Worm (Caenorhabditis elegans) whole organism, L1 larva: ENCODE results near the gene jmjd-3.3.
A peak's percentile ranks its signal among the peaks of the same experiment; 100 is the strongest.

Experiments used
- C16A3.4 ChIP-seq: fragments of 150-350 bp; optimal IDR thresholded peaks from 2 replicates; lab custom pipeline; 2014; ENCODE audit warnings: missing biosample characterization, missing genetic modification characterization
- ceh-8 ChIP-seq: fragments of 200-800 bp; sonication (Bioruptor generic); optimal IDR thresholded peaks from 2 replicates; lab custom pipeline; 2018; ENCODE audit warnings: mild to moderate bottlenecking, missing genetic modification characterization, moderate library complexity, missing compliant biosample characterization
- ceh-82 ChIP-seq, 3 experiments: fragments of 150-350 bp in 1 of 3; sonication (generic microtip) in 2 of 3; optimal IDR thresholded peaks; 2 replicates each; lab custom pipeline; 2014 to 2017; ENCODE audit warnings: missing biosample characterization in 3 of 3, missing genetic modification characterization in 3 of 3
- ceh-88 ChIP-seq: fragments of 200-800 bp; sonication (Bioruptor generic); IDR thresholded peaks from 2 replicates; pipeline ENCODE4 v1.3.6; 2022; ENCODE audit warnings: missing genetic modification characterization, missing compliant biosample characterization
- dpl-1 ChIP-seq, 3 experiments: fragments of 150-350 bp in 2 of 3; sonication (generic microtip) in 1 of 3; optimal IDR thresholded peaks; 2 replicates each; lab custom pipeline; 2014 to 2017; ENCODE audit warnings: missing biosample characterization in 3 of 3, missing genetic modification characterization in 3 of 3, missing genetic modification reagents in 3 of 3
- dsc-1 ChIP-seq: sonication (generic microtip); optimal IDR thresholded peaks from 2 replicates; lab custom pipeline; 2016; ENCODE audit warnings: mild to moderate bottlenecking, missing genetic modification characterization, missing compliant biosample characterization
- efl-1 ChIP-seq, 4 experiments: fragments of 150-350 bp; optimal IDR thresholded peaks in 3 of 4; peaks in 1 of 4; 1 replicate in 1 of 4; 2 replicates in 3 of 4; lab custom pipeline; 2014; ENCODE audit warnings: missing biosample characterization in 2 of 4, missing genetic modification characterization in 2 of 4, missing genetic modification reagents in 2 of 4
- egl-13 ChIP-seq: sonication (generic microtip); optimal IDR thresholded peaks from 2 replicates; lab custom pipeline; 2016; ENCODE audit warnings: missing genotype, missing genetic modification reagents, missing genetic modification characterization, missing compliant biosample characterization
- elt-2 ChIP-seq: sonication (generic microtip); optimal IDR thresholded peaks from 2 replicates; lab custom pipeline; 2016; ENCODE audit warnings: missing genetic modification characterization, mild to moderate bottlenecking, inconsistent platforms, missing compliant biosample characterization, missing genetic modification reagents
- elt-3 ChIP-seq, 6 experiments: fragments of 150-350 bp in 1 of 6; sonication (generic microtip); optimal IDR thresholded peaks; 2 replicates each; lab custom pipeline; 2017 to 2018; ENCODE audit warnings: missing biosample characterization in 6 of 6, missing genetic modification characterization in 6 of 6, inconsistent platforms in 1 of 6
- fkh-10 ChIP-seq: sonication (generic microtip); optimal IDR thresholded peaks from 2 replicates; lab custom pipeline; 2017; ENCODE audit warnings: missing biosample characterization, missing genetic modification reagents, missing genetic modification characterization
- fkh-8 ChIP-seq: sonication (generic microtip); optimal IDR thresholded peaks from 2 replicates; lab custom pipeline; 2016; ENCODE audit warnings: mild to moderate bottlenecking, missing genetic modification characterization, missing compliant biosample characterization
- fos-1 ChIP-seq: fragments of 150-350 bp; optimal IDR thresholded peaks from 2 replicates; lab custom pipeline; 2014; ENCODE audit warnings: missing biosample characterization, missing genetic modification characterization
- grh-1 ChIP-seq: fragments of 200-800 bp; sonication (Bioruptor generic); IDR thresholded peaks from 2 replicates; pipeline ENCODE4 v1.3.6; 2022; ENCODE audit warnings: missing genetic modification reagents, missing genetic modification characterization, missing compliant biosample characterization
- irx-1 ChIP-seq: sonication (generic microtip); optimal IDR thresholded peaks from 2 replicates; lab custom pipeline; 2016; ENCODE audit warnings: missing genetic modification characterization, missing compliant biosample characterization
- jun-1 ChIP-seq: fragments of 150-350 bp; optimal IDR thresholded peaks from 2 replicates; lab custom pipeline; 2014; ENCODE audit warnings: missing biosample characterization, missing genetic modification reagents, missing genetic modification characterization
- lin-13 ChIP-seq: fragments of 150-350 bp; optimal IDR thresholded peaks from 2 replicates; lab custom pipeline; 2014; ENCODE audit warnings: missing biosample characterization, missing genetic modification reagents, missing genetic modification characterization
- lin-14 ChIP-seq: fragments of 200-800 bp; sonication (Bioruptor generic); optimal IDR thresholded peaks from 2 replicates; lab custom pipeline; 2018; ENCODE audit warnings: mild to moderate bottlenecking, missing genetic modification characterization, moderate library complexity, missing compliant biosample characterization
- lin-15B ChIP-seq: fragments of 150-350 bp; sonication (generic microtip); optimal IDR thresholded peaks from 3 replicates; lab custom pipeline; 2014; ENCODE audit warnings: missing biosample characterization, missing genetic modification characterization
- lin-35 ChIP-seq, 2 experiments: fragments of 150-350 bp; optimal IDR thresholded peaks; 2 replicates each; lab custom pipeline; 2014; ENCODE audit warnings: missing biosample characterization in 2 of 2, missing genetic modification characterization in 2 of 2, missing genetic modification reagents in 2 of 2
- lir-3 ChIP-seq: sonication (generic microtip); optimal IDR thresholded peaks from 2 replicates; lab custom pipeline; 2016; ENCODE audit warnings: mild to moderate bottlenecking, missing genetic modification characterization, moderate library complexity, missing compliant biosample characterization; ENCODE audit not compliant: poor library complexity
- lsy-2 ChIP-seq, 2 experiments: fragments of 150-350 bp; optimal IDR thresholded peaks; 2 replicates each; lab custom pipeline; 2014; ENCODE audit warnings: missing biosample characterization in 2 of 2, missing genetic modification characterization in 2 of 2
- mdl-1 ChIP-seq, 2 experiments: fragments of 150-350 bp; optimal IDR thresholded peaks; 2 replicates each; lab custom pipeline; 2014 to 2017; ENCODE audit warnings: missing biosample characterization in 2 of 2, missing genetic modification characterization in 2 of 2, inconsistent platforms in 1 of 2
- mep-1 ChIP-seq: fragments of 150-350 bp; optimal IDR thresholded peaks from 2 replicates; lab custom pipeline; 2014; ENCODE audit warnings: missing biosample characterization, missing genetic modification characterization
- nhr-19 ChIP-seq: fragments of 200-800 bp; sonication (Bioruptor generic); conservative IDR thresholded peaks from 2 replicates; pipeline ENCODE4 v1.3.6; 2022; ENCODE audit warnings: missing genetic modification characterization, missing compliant biosample characterization
- nhr-20 ChIP-seq: sonication (generic microtip); optimal IDR thresholded peaks from 2 replicates; lab custom pipeline; 2016; ENCODE audit warnings: mild to moderate bottlenecking, missing genetic modification characterization, missing compliant biosample characterization
- nhr-47 ChIP-seq: sonication (generic microtip); optimal IDR thresholded peaks from 2 replicates; lab custom pipeline; 2016; ENCODE audit warnings: mild to moderate bottlenecking, missing genetic modification characterization, moderate library complexity, missing compliant biosample characterization
- nhr-71 ChIP-seq: sonication (generic microtip); optimal IDR thresholded peaks from 2 replicates; lab custom pipeline; 2016; ENCODE audit warnings: mild to moderate bottlenecking, missing genetic modification characterization, moderate library complexity, missing compliant biosample characterization
- nhr-77 ChIP-seq: fragments of 150-350 bp; optimal IDR thresholded peaks from 2 replicates; lab custom pipeline; 2014; ENCODE audit warnings: missing biosample characterization, missing genetic modification characterization
- nhr-85 ChIP-seq: sonication (generic microtip); peaks from one replicate; lab custom pipeline; 2016; ENCODE audit warnings: missing genetic modification characterization, inconsistent platforms, missing compliant biosample characterization
- nhr-90 ChIP-seq: sonication (generic microtip); optimal IDR thresholded peaks from 2 replicates; lab custom pipeline; 2016; ENCODE audit warnings: mild to moderate bottlenecking, missing genetic modification characterization, missing compliant biosample characterization; ENCODE audit not compliant: poor library complexity
- rnt-1 ChIP-seq: sonication (generic microtip); optimal IDR thresholded peaks from 2 replicates; lab custom pipeline; 2016; ENCODE audit warnings: mild to moderate bottlenecking, missing genetic modification characterization, moderate library complexity, missing compliant biosample characterization
- snpc-4 ChIP-seq: fragments of 150-350 bp; optimal IDR thresholded peaks from 2 replicates; lab custom pipeline; 2014; ENCODE audit warnings: missing biosample characterization, missing genetic modification characterization
- snu-23 ChIP-seq: sonication (generic microtip); optimal IDR thresholded peaks from 2 replicates; lab custom pipeline; 2016; ENCODE audit warnings: missing genetic modification characterization, missing compliant biosample characterization
- sox-4 ChIP-seq: sonication (generic microtip); optimal IDR thresholded peaks from 2 replicates; lab custom pipeline; 2016; ENCODE audit warnings: missing genetic modification characterization, missing compliant biosample characterization
- sup-37 ChIP-seq: fragments of 200-800 bp; sonication (Bioruptor generic); optimal IDR thresholded peaks from 2 replicates; lab custom pipeline; 2018; ENCODE audit warnings: mild to moderate bottlenecking, missing genetic modification characterization, missing compliant biosample characterization
- swsn-7 ChIP-seq: sonication (generic microtip); optimal IDR thresholded peaks from 2 replicates; lab custom pipeline; 2016; ENCODE audit warnings: missing genetic modification characterization, missing compliant biosample characterization
- tbx-2 ChIP-seq: sonication (generic microtip); optimal IDR thresholded peaks from 2 replicates; lab custom pipeline; 2016; ENCODE audit warnings: missing genetic modification characterization, missing compliant biosample characterization
- unc-130 ChIP-seq: fragments of 150-350 bp; optimal IDR thresholded peaks from 2 replicates; lab custom pipeline; 2017; ENCODE audit warnings: missing biosample characterization, missing genetic modification characterization, inconsistent platforms
- unc-86 ChIP-seq: sonication (generic microtip); optimal IDR thresholded peaks from 2 replicates; lab custom pipeline; 2016; ENCODE audit warnings: missing genetic modification characterization, missing compliant biosample characterization
- xbp-1 ChIP-seq: sonication (generic microtip); optimal IDR thresholded peaks from 2 replicates; lab custom pipeline; 2016; ENCODE audit warnings: missing genetic modification characterization, missing compliant biosample characterization
- ztf-11 ChIP-seq, 2 experiments: sonication (generic microtip); optimal IDR thresholded peaks; 2 replicates each; lab custom pipeline; 2016 to 2017; ENCODE audit warnings: missing genetic modification characterization in 2 of 2, missing biosample characterization in 1 of 2, missing compliant biosample characterization in 1 of 2

The jmjd-3.3 gene

ce11 chrX:13448665-13449099 is 12.5 kb downstream of the jmjd-3.3 start:
- TF ChIP-seq lin-15B (tag; lab: Kevin White, UChicago) (peak; percentile 7), tbx-2 (peak; percentile 54), nhr-20 (tag; lab: Kevin White, UChicago) (peak; percentile 60), ztf-11 (tag; optimal IDR thresholded peaks at IDR 0.05; lab: Kevin White, UChicago) (peak in 1 of 2 experiments; percentile 39), unc-86 (peak; percentile 38), fkh-10 (GFP tag; lab: Kevin White, UChicago) (peak; percentile 11), mep-1 (peak; percentile 57), ceh-88 (GFP tag; lab: Robert Waterston, UW) (peak; percentile 31; the same call in 1 of the 2 replicates), unc-130 (tag; lab: Kevin White, UChicago) (peak; percentile 48), dpl-1 (GFP tag; optimal IDR thresholded peaks at IDR 0.05; lab: Kevin White, UChicago) (peak in 1 of 3 experiments; percentile 10), ceh-8 (GFP tag; lab: Kevin White, UChicago) (peak; percentile 48), nhr-85 (peak; percentile 79), sox-4 (tag; lab: Kevin White, UChicago) (peak; percentile 69), C16A3.4 (tag; lab: Kevin White, UChicago) (peak; percentile 34), nhr-90 (tag; lab: Kevin White, UChicago) (peak; percentile 75), rnt-1 (peak; percentile 68), lin-13 (GFP tag; lab: Kevin White, UChicago) (peak; percentile 38), mdl-1 (tag; optimal IDR thresholded peaks at IDR 0.05; lab: Kevin White, UChicago) (peak in 1 of 2 experiments; percentile 56), nhr-19 (GFP tag; lab: Robert Waterston, UW) (peak; percentile 70), elt-3 (tag; optimal IDR thresholded peaks at IDR 0.05; lab: Kevin White, UChicago) (peak in 3 of 6 experiments; percentile 18 to 35 (median 31)), swsn-7 (tag; lab: Kevin White, UChicago) (peak; percentile 60), ceh-82 (tag; optimal IDR thresholded peaks at IDR 0.05; lab: Kevin White, UChicago) (peak; percentile 43 to 44 (median 44)), lir-3 (tag; lab: Kevin White, UChicago) (peak; percentile 39), egl-13 (tag; lab: Kevin White, UChicago) (peak; percentile 51), lsy-2 (tag; optimal IDR thresholded peaks at IDR 0.05; lab: Kevin White, UChicago) (peak; percentile 26 to 42), jun-1 (tag; lab: Kevin White, UChicago) (peak; percentile 55), nhr-77 (tag; lab: Kevin White, UChicago) (peak; percentile 34), nhr-71 (peak; percentile 75), grh-1 (GFP tag; lab: Robert Waterston, UW) (peak; percentile 56), efl-1 (optimal IDR thresholded peaks at IDR 0.05; lab: Kevin White, UChicago) (peak; percentile 18 to 24), efl-1 (GFP tag; optimal IDR thresholded peaks at IDR 0.05 in 1 of 2; lab: Kevin White, UChicago) (peak in 1 of 2 experiments; percentile 87), fos-1 (tag; lab: Kevin White, UChicago) (peak; percentile 50), dsc-1 (tag; lab: Kevin White, UChicago) (peak; percentile 84), nhr-47 (tag; lab: Kevin White, UChicago) (peak; percentile 80), fkh-8 (tag; lab: Kevin White, UChicago) (peak; percentile 56), lin-35 (GFP tag; optimal IDR thresholded peaks at IDR 0.05; lab: Kevin White, UChicago) (peak; percentile 28 to 67), lin-14 (GFP tag; lab: Kevin White, UChicago) (peak; percentile 72), xbp-1 (tag; lab: Kevin White, UChicago) (peak; percentile 47), snpc-4 (tag; lab: Kevin White, UChicago) (peak; percentile 13), snu-23 (GFP tag; lab: Kevin White, UChicago) (peak; percentile 83), irx-1 (tag; lab: Kevin White, UChicago) (peak; percentile 46), sup-37 (GFP tag; lab: Kevin White, UChicago) (peak; percentile 23), elt-2 (tag; lab: Kevin White, UChicago) (peak; percentile 32)
